Fruit fly (Drosophila melanogaster): ENCODE results near the gene CG2750.

CG2750 gene

DNA sequence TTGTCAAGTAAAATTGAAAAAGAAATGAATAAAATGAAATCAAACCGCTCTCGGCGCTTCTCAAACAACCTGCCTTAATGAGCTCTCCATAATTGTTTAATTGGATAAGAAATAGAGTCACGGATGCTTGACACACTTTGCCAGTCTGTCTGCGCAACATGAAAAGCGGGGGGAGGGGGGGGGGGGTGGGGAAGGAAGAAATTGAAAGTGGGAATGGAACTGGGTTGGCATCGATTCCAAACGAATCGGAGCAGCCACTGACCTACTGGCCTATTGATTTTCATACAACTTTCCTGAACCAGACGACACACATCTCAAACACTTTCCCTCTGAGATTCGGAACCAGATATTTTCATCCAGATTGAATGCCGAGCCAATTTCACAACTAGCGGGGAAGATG lies at the start of gene CG2750:
Gene CG2750, plus strand, starts transcription at position 301 of the 400 bp plus-strand sequence.
- TF ChIP-seq unc-4 (GFP tag; IDR thresholded peaks at IDR 0.05; ENCODE audit: partially characterized antibody), result no peak
- no peak for TF ChIP-seq CG6791 (GFP tag; IDR thresholded peaks at IDR 0.05; ENCODE audit: partially characterized antibody)
- TF ChIP-seq gsb-n (tag; optimal IDR thresholded peaks at IDR 0.05), result no peak
- no peak for TF ChIP-seq Elba2 (GFP tag; optimal IDR thresholded peaks at IDR 0.05)
- TF ChIP-seq Vsx1 (GFP tag; optimal IDR thresholded peaks at IDR 0.05), result no peak
- no peak for TF ChIP-seq Trl (optimal IDR thresholded peaks at IDR 0.05)
- TF ChIP-seq Trl (GFP tag; optimal IDR thresholded peaks at IDR 0.05), result no peak
- no peak for TF ChIP-seq Dad (GFP tag; optimal IDR thresholded peaks at IDR 0.05)
- no peak for TF ChIP-seq CG2712 (tag; optimal IDR thresholded peaks at IDR 0.05)
- no peak for TF ChIP-seq CG3838 (GFP tag; optimal IDR thresholded peaks at IDR 0.05)
- no peak for TF ChIP-seq cg (GFP tag; optimal IDR thresholded peaks at IDR 0.05)
- TF ChIP-seq CG15514 (GFP tag; optimal IDR thresholded peaks at IDR 0.05), result no peak
- TF ChIP-seq CG15601 (tag; optimal IDR thresholded peaks at IDR 0.05), result no peak
- no peak for TF ChIP-seq CG9609 (GFP tag; optimal IDR thresholded peaks at IDR 0.05)
- no peak for TF ChIP-seq TFAM (GFP tag; optimal IDR thresholded peaks at IDR 0.05)

DNA sequence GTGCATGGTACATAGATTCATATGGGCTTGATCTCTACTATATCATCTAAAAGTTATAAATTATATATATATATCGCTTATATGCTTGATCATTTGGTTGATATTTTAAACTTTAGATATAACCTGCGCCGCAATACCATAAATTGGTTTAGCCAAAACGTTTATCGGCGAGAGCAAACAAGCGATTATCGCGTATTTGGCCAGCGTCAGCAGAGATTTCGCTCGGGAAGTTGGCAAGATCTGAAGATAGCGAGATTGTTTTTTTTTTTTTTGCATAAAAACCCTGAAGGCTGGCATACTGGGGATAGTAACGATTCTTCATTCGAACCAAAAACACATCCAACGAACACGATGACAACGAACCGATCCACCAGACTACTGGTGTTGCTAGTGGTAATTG lies 47.5 kb upstream of the CG2750 start, which contains the start of gene Muc11A:
Gene Muc11A, plus strand, starts transcription at position 301 of the 400 bp plus-strand sequence.
- TF ChIP-seq CG7987 (GFP tag; optimal IDR thresholded peaks at IDR 0.05) (no peak), CG11085 (GFP tag; IDR thresholded peaks at IDR 0.05) (no peak), Bdp1 (GFP tag; optimal IDR thresholded peaks at IDR 0.05) (no peak), lov (optimal IDR thresholded peaks at IDR 0.05) (no peak), lov (GFP tag; IDR thresholded peaks at IDR 0.05) (no peak), Mes4 (GFP tag; optimal IDR thresholded peaks at IDR 0.05) (no peak), CG17186 (GFP tag; optimal IDR thresholded peaks at IDR 0.05) (no peak), CG17612 (GFP tag; IDR thresholded peaks at IDR 0.05) (no peak), CG4820 (GFP tag; optimal IDR thresholded peaks at IDR 0.05) (no peak)

- TF ChIP-seq Hsf (GFP tag; optimal IDR thresholded peaks at IDR 0.05) (no peak), stwl (tag; optimal IDR thresholded peaks at IDR 0.05) (peak; percentile 55)
Observed at dm6 chrX:12070137-12070536, 36.9 kb upstream of the CG2750 start, which contains the start of gene CG34323. CG34323 (plus strand) TSS chrX:12070437.

DNA sequence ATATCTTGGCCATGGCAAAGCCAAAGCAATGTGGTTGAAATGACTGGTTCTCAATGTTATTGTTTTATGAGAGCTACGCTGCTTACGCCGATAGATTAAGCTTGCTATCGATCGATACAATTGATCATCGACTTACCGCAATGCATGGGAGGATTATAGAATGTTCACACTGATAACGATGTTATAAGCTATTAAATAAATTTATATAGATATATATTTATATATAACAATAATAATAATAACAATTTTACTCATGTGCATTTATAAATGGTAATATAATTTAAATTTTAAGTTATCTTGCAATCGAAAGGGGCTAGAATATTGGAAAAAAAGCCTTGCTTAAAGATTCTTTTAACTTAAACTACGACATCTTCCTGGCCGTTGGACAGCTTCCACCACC lies 34.3 kb upstream of the CG2750 start, which contains the start of gene moon:
Gene moon, minus strand, starts transcription at position 101 of the 400 bp plus-strand sequence.
- no peak for TF ChIP-seq CG11695 (GFP tag; IDR thresholded peaks at IDR 0.05)
- no peak for TF ChIP-seq CG18619 (GFP tag; optimal IDR thresholded peaks at IDR 0.05)
- no peak for TF ChIP-seq mam (GFP tag; optimal IDR thresholded peaks at IDR 0.05)
- no peak for TF ChIP-seq CG42726 (GFP tag; IDR thresholded peaks at IDR 0.05; ENCODE audit: partially characterized antibody)
- TF ChIP-seq nau (GFP tag; optimal IDR thresholded peaks at IDR 0.05), result no peak
- no peak for TF ChIP-seq inv (GFP tag; IDR thresholded peaks at IDR 0.05; ENCODE audit: partially characterized antibody)
- no peak for TF ChIP-seq CG12769 (tag; optimal IDR thresholded peaks at IDR 0.05)
- no peak for TF ChIP-seq grau (tag; optimal IDR thresholded peaks at IDR 0.05)
- TF ChIP-seq CG17802 (tag; optimal IDR thresholded peaks at IDR 0.05), result no peak
- TF ChIP-seq sqz (GFP tag; optimal IDR thresholded peaks at IDR 0.05), result no peak

Measured in whole organism, embryonic.